Worm (Caenorhabditis elegans) whole organism, midembryonic: ENCODE measurements around the gene erd-2.2.

Experiments used
- T22C8.4 ChIP-seq: fragments of 200-800 bp; sonication (Bioruptor generic); IDR thresholded peaks from 2 replicates; pipeline ENCODE4 v1.3.6; 2022; ENCODE audit warnings: missing genetic modification characterization, missing compliant biosample characterization
- cog-1 ChIP-seq: sonication (generic microtip); optimal IDR thresholded peaks from 2 replicates; lab custom pipeline; 2016; ENCODE audit warnings: missing genetic modification characterization, missing compliant biosample characterization
- flt-1 ChIP-seq: fragments of 200-800 bp; sonication (Bioruptor generic); IDR thresholded peaks from 2 replicates; pipeline ENCODE4 v1.3.6; 2022; ENCODE audit warnings: missing genetic modification characterization, missing compliant biosample characterization
- klf-2 ChIP-seq: fragments of 200-800 bp; sonication (Bioruptor generic); conservative IDR thresholded peaks from 2 replicates; pipeline ENCODE4 v1.3.6; 2022; ENCODE audit warnings: missing genetic modification reagents, missing genetic modification characterization, missing compliant biosample characterization
- med-1 ChIP-seq: sonication (generic microtip); optimal IDR thresholded peaks from 2 replicates; lab custom pipeline; 2017; ENCODE audit warnings: missing genetic modification characterization, mild to moderate bottlenecking, missing compliant biosample characterization, antibody characterized with exemption, missing genetic modification reagents; ENCODE audit not compliant: insufficient read depth
- ref-1 ChIP-seq: fragments of 200-800 bp; sonication (Bioruptor generic); conservative IDR thresholded peaks from 2 replicates; pipeline ENCODE4 v1.3.6; 2022; ENCODE audit warnings: missing genetic modification reagents, missing genetic modification characterization, missing compliant biosample characterization
- tab-1 ChIP-seq: fragments of 200-800 bp; sonication (Bioruptor generic); IDR thresholded peaks from 2 replicates; pipeline ENCODE4 v1.3.6; 2022; ENCODE audit warnings: missing genetic modification characterization, missing compliant biosample characterization
- ztf-23 ChIP-seq: fragments of 200-800 bp; sonication (Bioruptor generic); IDR thresholded peaks from 2 replicates; pipeline ENCODE4 v1.3.6; 2022; ENCODE audit warnings: missing genetic modification reagents, missing genetic modification characterization, missing compliant biosample characterization
- ztf-29 ChIP-seq: fragments of 200-800 bp; sonication (Bioruptor generic); IDR thresholded peaks from 2 replicates; pipeline ENCODE4 v1.3.6; 2022; ENCODE audit warnings: missing genetic modification reagents, missing genetic modification characterization, missing compliant biosample characterization

Gene erd-2.2

ce11 chrIII:5951589-5952378 is 44.9 kb downstream of the erd-2.2 start:
- no peak for TF ChIP-seq ztf-23

- TF ChIP-seq med-1 (GFP tag; lab: Kevin White, UChicago): no peak
- TF ChIP-seq ztf-23: no peak
- TF ChIP-seq tab-1 (GFP tag; lab: Robert Waterston, UW): no peak
- TF ChIP-seq cog-1 (tag; lab: Kevin White, UChicago): no peak
- TF ChIP-seq ref-1 (GFP tag; lab: Robert Waterston, UW): no peak
- no peak for TF ChIP-seq flt-1 (GFP tag; lab: Robert Waterston, UW)
- TF ChIP-seq klf-2 (GFP tag; lab: Robert Waterston, UW): no peak
- no peak for TF ChIP-seq ztf-29 (GFP tag; lab: Robert Waterston, UW)
- no peak for TF ChIP-seq T22C8.4 (GFP tag; lab: Robert Waterston, UW)
Measured at ce11 chrIII:5953041-5953912, 46.4 kb downstream of the erd-2.2 start.

- TF ChIP-seq tab-1 (GFP tag; lab: Robert Waterston, UW) (0 out of 2 replicates have a peak, but pooled peaks have one; percentile 56), T22C8.4 (GFP tag; lab: Robert Waterston, UW) (no peak), cog-1 (tag; lab: Kevin White, UChicago) (no peak), klf-2 (GFP tag; lab: Robert Waterston, UW) (no peak), ztf-23 (no peak), flt-1 (GFP tag; lab: Robert Waterston, UW) (no peak)
Measured at ce11 chrIII:5953913-5954290, 47.1 kb downstream of the erd-2.2 start.
